Worm (Caenorhabditis elegans): ENCODE data around the gene ctsa-2.

Gene ctsa-2

ce11 chrX:6445239-6445638 lies 14.8 kb upstream of the ctsa-2 start:
- TF ChIP-seq tra-4 (tag; optimal IDR thresholded peaks at IDR 0.05) (no peak), scrt-1 (GFP tag; IDR thresholded peaks at IDR 0.05) (no peak), ceh-36 (tag; optimal IDR thresholded peaks at IDR 0.05) (no peak), pes-1 (GFP tag; IDR thresholded peaks at IDR 0.05) (no peak), hmbx-1 (tag; optimal IDR thresholded peaks at IDR 0.05) (no peak), ama-1 (optimal IDR thresholded peaks at IDR 0.05) (no peak), B0310.2 (tag; optimal IDR thresholded peaks at IDR 0.05) (no peak), tbx-37 (GFP tag; conservative IDR thresholded peaks at IDR 0.05) (no peak), tbx-11 (GFP tag; IDR thresholded peaks at IDR 0.05) (no peak), ceh-13 (GFP tag; optimal IDR thresholded peaks at IDR 0.05) (no peak), flt-1 (GFP tag; IDR thresholded peaks at IDR 0.05) (no peak), hmg-4 (GFP tag; optimal IDR thresholded peaks at IDR 0.05) (no peak), sea-1 (GFP tag; conservative IDR thresholded peaks at IDR 0.05) (no peak), hnd-1 (tag; optimal IDR thresholded peaks at IDR 0.05) (no peak), ets-7 (tag; optimal IDR thresholded peaks at IDR 0.05) (no peak), F13C5.2 (tag; optimal IDR thresholded peaks at IDR 0.05) (no peak), aly-1 (tag; optimal IDR thresholded peaks at IDR 0.05) (no peak)

- no peak for TF ChIP-seq scrt-1 (GFP tag; IDR thresholded peaks at IDR 0.05)
- no peak for TF ChIP-seq aly-1 (tag; optimal IDR thresholded peaks at IDR 0.05)
- TF ChIP-seq ama-1 (optimal IDR thresholded peaks at IDR 0.05) = no peak
- no peak for TF ChIP-seq tbx-37 (GFP tag; conservative IDR thresholded peaks at IDR 0.05)
Observed at ce11 chrX:6443373-6443772, 13.0 kb upstream of the ctsa-2 start, which contains the start of gene K10C2.7. Gene K10C2.7, minus strand, starts transcription at chrX:6443473.

- no peak for TF ChIP-seq aly-1 (tag; optimal IDR thresholded peaks at IDR 0.05)
- no peak for TF ChIP-seq tbx-37 (GFP tag; conservative IDR thresholded peaks at IDR 0.05)
- TF ChIP-seq tbx-11 (GFP tag; IDR thresholded peaks at IDR 0.05) = no peak
- TF ChIP-seq F13C5.2 (tag; optimal IDR thresholded peaks at IDR 0.05) = no peak
- no peak for TF ChIP-seq tra-4 (tag; optimal IDR thresholded peaks at IDR 0.05)
- TF ChIP-seq ets-7 (tag; optimal IDR thresholded peaks at IDR 0.05) = no peak
- no peak for TF ChIP-seq scrt-1 (GFP tag; IDR thresholded peaks at IDR 0.05)
- no peak for TF ChIP-seq ama-1 (optimal IDR thresholded peaks at IDR 0.05)
- TF ChIP-seq hmg-4 (GFP tag; optimal IDR thresholded peaks at IDR 0.05) = no peak
- TF ChIP-seq ceh-36 (tag; optimal IDR thresholded peaks at IDR 0.05) = no peak
- no peak for TF ChIP-seq ceh-13 (GFP tag; optimal IDR thresholded peaks at IDR 0.05)
- no peak for TF ChIP-seq pes-1 (GFP tag; IDR thresholded peaks at IDR 0.05)
- no peak for TF ChIP-seq flt-1 (GFP tag; IDR thresholded peaks at IDR 0.05)
- no peak for TF ChIP-seq hmbx-1 (tag; optimal IDR thresholded peaks at IDR 0.05)
- TF ChIP-seq hnd-1 (tag; optimal IDR thresholded peaks at IDR 0.05) = no peak
Observed at ce11 chrX:6440464-6440863, 10.1 kb upstream of the ctsa-2 start, which contains the start of gene K10C2.14. Gene K10C2.14, minus strand, starts transcription at chrX:6440564.

ce11 chrX:6437545-6437944 lies 7.1 kb upstream of the ctsa-2 start, which contains the start of gene K10C2.8:
Gene K10C2.8, minus strand, starts transcription at chrX:6437645.
- TF ChIP-seq F13C5.2 (tag; optimal IDR thresholded peaks at IDR 0.05) (no peak), ama-1 (optimal IDR thresholded peaks at IDR 0.05) (no peak)

- TF ChIP-seq tbx-11 (GFP tag; IDR thresholded peaks at IDR 0.05) = no peak
- no peak for TF ChIP-seq tra-4 (tag; optimal IDR thresholded peaks at IDR 0.05)
- TF ChIP-seq B0310.2 (tag; optimal IDR thresholded peaks at IDR 0.05) = no peak
- no peak for TF ChIP-seq hnd-1 (tag; optimal IDR thresholded peaks at IDR 0.05)
- TF ChIP-seq ceh-36 (tag; optimal IDR thresholded peaks at IDR 0.05) = no peak
- TF ChIP-seq F13C5.2 (tag; optimal IDR thresholded peaks at IDR 0.05) = no peak
- TF ChIP-seq aly-1 (tag; optimal IDR thresholded peaks at IDR 0.05) = no peak
- no peak for TF ChIP-seq hmg-4 (GFP tag; optimal IDR thresholded peaks at IDR 0.05)
- TF ChIP-seq scrt-1 (GFP tag; IDR thresholded peaks at IDR 0.05) = no peak
- no peak for TF ChIP-seq flt-1 (GFP tag; IDR thresholded peaks at IDR 0.05)
- no peak for TF ChIP-seq hmbx-1 (tag; optimal IDR thresholded peaks at IDR 0.05)
Observed at ce11 chrX:6435812-6436211, 5.4 kb upstream of the ctsa-2 start.

ce11 chrX:6433688-6434087 lies 3.3 kb upstream of the ctsa-2 start, which contains the start of gene K10C2.2:
Gene K10C2.2, minus strand, starts transcription at chrX:6433788.
- TF ChIP-seq tbx-11 (GFP tag; IDR thresholded peaks at IDR 0.05) (no peak), scrt-1 (GFP tag; IDR thresholded peaks at IDR 0.05) (no peak), pes-1 (GFP tag; IDR thresholded peaks at IDR 0.05) (no peak), hnd-1 (tag; optimal IDR thresholded peaks at IDR 0.05) (no peak), ets-7 (tag; optimal IDR thresholded peaks at IDR 0.05) (no peak), flt-1 (GFP tag; IDR thresholded peaks at IDR 0.05) (no peak), ceh-36 (tag; optimal IDR thresholded peaks at IDR 0.05) (no peak), sea-1 (GFP tag; conservative IDR thresholded peaks at IDR 0.05) (no peak), B0310.2 (tag; optimal IDR thresholded peaks at IDR 0.05) (no peak), ceh-13 (GFP tag; optimal IDR thresholded peaks at IDR 0.05) (no peak), aly-1 (tag; optimal IDR thresholded peaks at IDR 0.05) (no peak), tra-4 (tag; optimal IDR thresholded peaks at IDR 0.05) (no peak), F13C5.2 (tag; optimal IDR thresholded peaks at IDR 0.05) (no peak), hmg-4 (GFP tag; optimal IDR thresholded peaks at IDR 0.05) (no peak), ama-1 (optimal IDR thresholded peaks at IDR 0.05) (no peak), tbx-37 (GFP tag; conservative IDR thresholded peaks at IDR 0.05) (no peak), hmbx-1 (tag; optimal IDR thresholded peaks at IDR 0.05) (no peak)

ce11 chrX:6429552-6429951 lies 858 bp downstream of the ctsa-2 start:
- TF ChIP-seq tbx-11 (GFP tag; IDR thresholded peaks at IDR 0.05) = no peak
- TF ChIP-seq B0310.2 (tag; optimal IDR thresholded peaks at IDR 0.05) = no peak
- TF ChIP-seq ets-7 (tag; optimal IDR thresholded peaks at IDR 0.05) = no peak
- TF ChIP-seq flt-1 (GFP tag; IDR thresholded peaks at IDR 0.05) = no peak
- TF ChIP-seq pes-1 (GFP tag; IDR thresholded peaks at IDR 0.05) = no peak
- no peak for TF ChIP-seq hmbx-1 (tag; optimal IDR thresholded peaks at IDR 0.05)

ce11 chrX:6427147-6427546 lies 3.3 kb downstream of the ctsa-2 start:
- TF ChIP-seq ceh-13 (GFP tag; optimal IDR thresholded peaks at IDR 0.05) (no peak), tra-4 (tag; optimal IDR thresholded peaks at IDR 0.05) (no peak), ceh-36 (tag; optimal IDR thresholded peaks at IDR 0.05) (no peak), tbx-11 (GFP tag; IDR thresholded peaks at IDR 0.05) (no peak), flt-1 (GFP tag; IDR thresholded peaks at IDR 0.05) (no peak), hmbx-1 (tag; optimal IDR thresholded peaks at IDR 0.05) (no peak), ets-7 (tag; optimal IDR thresholded peaks at IDR 0.05) (no peak), ama-1 (optimal IDR thresholded peaks at IDR 0.05) (no peak), hmg-4 (GFP tag; optimal IDR thresholded peaks at IDR 0.05) (no peak), scrt-1 (GFP tag; IDR thresholded peaks at IDR 0.05) (no peak), B0310.2 (tag; optimal IDR thresholded peaks at IDR 0.05) (no peak), tbx-37 (GFP tag; conservative IDR thresholded peaks at IDR 0.05) (no peak)
